Fruit fly (Drosophila melanogaster) whole organism, wandering third instar larva: Measurements from ENCODE around the gene Pmm2.

ENCODE experiments used
- CG32264 ChIP-seq: fragments of 200-800 bp; sonication (Bioruptor generic); optimal IDR thresholded peaks from 2 replicates; lab custom pipeline; 2016; ENCODE audit warnings: missing biosample characterization, missing genetic modification characterization
- Dif ChIP-seq: fragments of 200-275, 200-300 bp; sonication (Bioruptor generic); optimal IDR thresholded peaks from 2 replicates; lab custom pipeline; 2018; ENCODE audit warnings: missing biosample characterization, missing genetic modification characterization; ENCODE audit not compliant: partially characterized antibody
- HLH106 ChIP-seq: fragments of 200-800 bp; optimal IDR thresholded peaks from 3 replicates; lab custom pipeline; 2019; ENCODE audit warnings: missing biosample characterization, mild to moderate bottlenecking, missing genetic modification characterization, moderate library complexity
- Mio ChIP-seq: sonication (Bioruptor generic); optimal IDR thresholded peaks from 2 replicates; lab custom pipeline; 2016; ENCODE audit warnings: missing biosample characterization, missing genetic modification characterization
- OdsH ChIP-seq: fragments of 200-800 bp; sonication (Bioruptor generic); optimal IDR thresholded peaks from 2 replicates; lab custom pipeline; 2016; ENCODE audit warnings: missing biosample characterization, mild to moderate bottlenecking, missing genetic modification characterization
- Sp1 ChIP-seq: fragments of 200-800 bp; sonication (Bioruptor generic); optimal IDR thresholded peaks from 3 replicates; lab custom pipeline; 2019; ENCODE audit warnings: missing biosample characterization, mild to moderate bottlenecking, missing genetic modification characterization, moderate library complexity
- br ChIP-seq: fragments of 200-800 bp; sonication (Bioruptor generic); optimal IDR thresholded peaks from 2 replicates; lab custom pipeline; 2016; ENCODE audit warnings: missing biosample characterization, missing genetic modification characterization
- h ChIP-seq: fragments of 200-800 bp; sonication (Bioruptor generic); optimal IDR thresholded peaks from 3 replicates; lab custom pipeline; 2016; ENCODE audit warnings: missing biosample characterization, mild to moderate bottlenecking, missing genetic modification characterization
- lola ChIP-seq: fragments of >200 bp; optimal IDR thresholded peaks from 2 replicates; lab custom pipeline; 2017; ENCODE audit warnings: missing biosample characterization, missing genetic modification characterization
- psq ChIP-seq: fragments of 200-800 bp; sonication (Bioruptor generic); optimal IDR thresholded peaks from 3 replicates; lab custom pipeline; 2017; ENCODE audit warnings: missing biosample characterization, mild to moderate bottlenecking, missing genetic modification characterization, moderate library complexity
- tai ChIP-seq: sonication (Bioruptor generic); optimal IDR thresholded peaks from 2 replicates; lab custom pipeline; 2016; ENCODE audit warnings: missing biosample characterization, missing genetic modification characterization
- usp ChIP-seq: fragments of >200 bp; optimal IDR thresholded peaks from 2 replicates; lab custom pipeline; 2017; ENCODE audit warnings: missing biosample characterization, missing genetic modification characterization
- woc ChIP-seq: sonication (Bioruptor generic); optimal IDR thresholded peaks from 2 replicates; lab custom pipeline; 2016; ENCODE audit warnings: missing biosample characterization, mild to moderate bottlenecking, missing genetic modification characterization

DNA sequence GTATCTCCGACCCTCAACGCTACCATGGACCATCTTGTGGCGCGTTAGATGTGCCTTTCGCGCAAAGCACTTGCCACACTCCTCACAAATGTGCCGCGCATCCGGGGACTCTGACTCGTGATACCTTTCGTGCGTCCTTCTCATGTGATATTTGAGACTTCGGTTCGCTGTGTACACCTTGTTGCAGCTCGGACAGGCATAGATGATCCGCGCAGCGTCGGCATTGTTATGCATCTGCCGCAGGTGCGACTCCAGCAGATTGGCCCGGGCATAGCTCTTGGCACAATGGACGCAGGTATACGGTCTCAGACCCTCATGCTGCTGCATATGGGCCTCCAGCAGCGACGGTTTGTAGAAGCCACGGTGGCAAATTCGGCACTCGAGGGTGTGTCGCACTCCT is 28.4 kb upstream of the Pmm2 start:
- TF ChIP-seq lola (no peak), CG32264 (GFP tag; lab: Kevin White, UChicago) (no peak), HLH106 (no peak), woc (GFP tag; lab: Kevin White, UChicago) (no peak), h (GFP tag; lab: Kevin White, UChicago) (no peak), psq (no peak), Mio (GFP tag; lab: Kevin White, UChicago) (no peak), br (no peak), Sp1 (no peak), tai (GFP tag; lab: Kevin White, UChicago) (no peak), Dif (GFP tag; lab: Kevin White, UChicago) (no peak), usp (GFP tag; lab: Kevin White, UChicago) (no peak), OdsH (no peak)
